Fruit fly (Drosophila melanogaster): ENCODE measurements around the gene obst-A.
A peak's percentile ranks its signal among the peaks of the same experiment; 100 is the strongest.

obst-A gene

dm6 chrX:20247710-20248109 is 8.1 kb downstream of the obst-A start (continued):
- no peak for TF ChIP-seq danr (GFP tag; IDR thresholded peaks at IDR 0.05)
- peak; percentile 53; the same call in 1 of the 2 replicates for TF ChIP-seq dan (GFP tag; IDR thresholded peaks at IDR 0.05)
- no peak for TF ChIP-seq gce (GFP tag; IDR thresholded peaks at IDR 0.05)
- TF ChIP-seq Usf (GFP tag; optimal IDR thresholded peaks at IDR 0.05) = no peak
- TF ChIP-seq Rfx (GFP tag; IDR thresholded peaks at IDR 0.05) = peak; percentile 19; the same call in 1 of the 2 replicates
- peak; percentile 31 for TF ChIP-seq dmrt11E (tag; optimal IDR thresholded peaks at IDR 0.05)
- peak; percentile 30; the same call in 1 of the 2 replicates for TF ChIP-seq lmd (GFP tag; IDR thresholded peaks at IDR 0.05)
- no peak for TF ChIP-seq chif (GFP tag; optimal IDR thresholded peaks at IDR 0.05)
- TF ChIP-seq CG11456 (GFP tag; IDR thresholded peaks at IDR 0.05) = 0 out of 3 replicates have a peak, but pooled peaks have one; percentile 12
- no peak for TF ChIP-seq CG13894 (tag; optimal IDR thresholded peaks at IDR 0.05)
- 0 out of 2 replicates have a peak, but pooled peaks have one; percentile 9 for TF ChIP-seq CG17328 (GFP tag; IDR thresholded peaks at IDR 0.05)
- no peak for TF ChIP-seq CG15269 (tag; optimal IDR thresholded peaks at IDR 0.05)
- TF ChIP-seq grau (tag; optimal IDR thresholded peaks at IDR 0.05) = peak; percentile 69
- TF ChIP-seq dysf (GFP tag; IDR thresholded peaks at IDR 0.05) = peak; percentile 39; the same call in 2 of the 3 replicates
- peak; percentile 52; the same call in 1 of the 2 replicates for TF ChIP-seq CG14441 (GFP tag; IDR thresholded peaks at IDR 0.05)
- no peak for TF ChIP-seq jing (GFP tag; optimal IDR thresholded peaks at IDR 0.05)
- TF ChIP-seq CG9215 (GFP tag; IDR thresholded peaks at IDR 0.05) = no peak
- TF ChIP-seq CG2120 (GFP tag; optimal IDR thresholded peaks at IDR 0.05) = no peak
- peak; percentile 26 for TF ChIP-seq CG1603 (tag; optimal IDR thresholded peaks at IDR 0.05)
- TF ChIP-seq run (tag; optimal IDR thresholded peaks at IDR 0.05) = no peak
- TF ChIP-seq zfh1 (GFP tag; IDR thresholded peaks at IDR 0.05) = 0 out of 3 replicates have a peak, but pooled peaks have one; percentile 35
- TF ChIP-seq CG12236 (GFP tag; optimal IDR thresholded peaks at IDR 0.05) = no peak
- no peak for TF ChIP-seq pnt (GFP tag; optimal IDR thresholded peaks at IDR 0.05)
- TF ChIP-seq CG13624 (GFP tag; optimal IDR thresholded peaks at IDR 0.05) = no peak
- 0 out of 3 replicates have a peak, but pooled peaks have one; percentile 22 for TF ChIP-seq CG11560 (tag; IDR thresholded peaks at IDR 0.05)
- TF ChIP-seq row (GFP tag; IDR thresholded peaks at IDR 0.05) = peak; percentile 45; the same call in 2 of the 3 replicates
- no peak for TF ChIP-seq repo (GFP tag; optimal IDR thresholded peaks at IDR 0.05)
- no peak for TF ChIP-seq hkb (optimal IDR thresholded peaks at IDR 0.05)
- TF ChIP-seq hkb (GFP tag; IDR thresholded peaks at IDR 0.05) = no peak
- no peak for TF ChIP-seq Trl (optimal IDR thresholded peaks at IDR 0.05)
- TF ChIP-seq Trl (GFP tag; optimal IDR thresholded peaks at IDR 0.05) = no peak
- no peak for TF ChIP-seq Mes4 (GFP tag; optimal IDR thresholded peaks at IDR 0.05)
- TF ChIP-seq CG3847 (GFP tag; IDR thresholded peaks at IDR 0.05) = no peak
- no peak for TF ChIP-seq Spps (tag; optimal IDR thresholded peaks at IDR 0.05)
- no peak for TF ChIP-seq CG8359 (GFP tag; optimal IDR thresholded peaks at IDR 0.05; ENCODE audit: borderline replicate concordance)
- TF ChIP-seq gfzf (GFP tag; optimal IDR thresholded peaks at IDR 0.05) = no peak
- TF ChIP-seq Drgx (GFP tag; IDR thresholded peaks at IDR 0.05) = peak; percentile 36; the same call in 1 of the 2 replicates
- 0 out of 3 replicates have a peak, but pooled peaks have one; percentile 24 for TF ChIP-seq ken (GFP tag; IDR thresholded peaks at IDR 0.05)
- no peak for TF ChIP-seq ATbp (GFP tag; optimal IDR thresholded peaks at IDR 0.05)
- TF ChIP-seq Sox102F (GFP tag; optimal IDR thresholded peaks at IDR 0.05) = no peak
- no peak for TF ChIP-seq prd (optimal IDR thresholded peaks at IDR 0.05)
- peak; percentile 83; the same call in 2 of the 3 replicates for TF ChIP-seq prd (GFP tag; IDR thresholded peaks at IDR 0.05)
- peak; percentile 19 for TF ChIP-seq CG17829 (tag; optimal IDR thresholded peaks at IDR 0.05)
- no peak for TF ChIP-seq CG4424 (GFP tag; optimal IDR thresholded peaks at IDR 0.05)
- peak; percentile 52 for TF ChIP-seq sens (GFP tag)
- no peak for TF ChIP-seq Sin3A (optimal IDR thresholded peaks at IDR 0.05)
- no peak for TF ChIP-seq CG8388 (GFP tag; optimal IDR thresholded peaks at IDR 0.05)
- no peak for TF ChIP-seq CHES-1-like (GFP tag; optimal IDR thresholded peaks at IDR 0.05)
- peak; percentile 12 for TF ChIP-seq CG2712 (tag; optimal IDR thresholded peaks at IDR 0.05)
- no peak for TF ChIP-seq CG6272 (GFP tag; IDR thresholded peaks at IDR 0.05)
- TF ChIP-seq CG14667 (GFP tag; IDR thresholded peaks at IDR 0.05) = peak; percentile 30; the same call in 1 of the 2 replicates
- TF ChIP-seq CG2875 (GFP tag; optimal IDR thresholded peaks at IDR 0.05) = no peak
- TF ChIP-seq ttk (GFP tag; IDR thresholded peaks at IDR 0.05) = peak; percentile 36; the same call in 1 of the 2 replicates

Measured in whole organism, embryonic.